Worm (Caenorhabditis elegans): ENCODE data around the gene Y4C6B.2.

The Y4C6B.2 gene

ce11 chrIV:5369414-5369813 is 30.0 kb downstream of the Y4C6B.2 start, which contains the start of gene F41H10.3:
F41H10.3 (plus strand) TSS chrIV:5369801.
- TF ChIP-seq ceh-2 (tag; optimal IDR thresholded peaks at IDR 0.05) = no peak
- peak; percentile 18 for TF ChIP-seq ceh-48 (tag; optimal IDR thresholded peaks at IDR 0.05)

- TF ChIP-seq ceh-18 (tag; optimal IDR thresholded peaks at IDR 0.05) (no peak), ceh-30 (tag; optimal IDR thresholded peaks at IDR 0.05) (no peak), ttx-3 (tag; optimal IDR thresholded peaks at IDR 0.05) (peak; percentile 72), pag-3 (tag; optimal IDR thresholded peaks at IDR 0.05; ENCODE audit: borderline replicate concordance) (no peak), pha-2 (tag; optimal IDR thresholded peaks at IDR 0.05) (peak; percentile 41), C38D4.7 (GFP tag; optimal IDR thresholded peaks at IDR 0.05) (peak; percentile 1), unc-55 (GFP tag; optimal IDR thresholded peaks at IDR 0.05) (no peak), ceh-31 (tag; optimal IDR thresholded peaks at IDR 0.05) (peak; percentile 47), ets-4 (tag; optimal IDR thresholded peaks at IDR 0.05) (no peak), ceh-19 (GFP tag; optimal IDR thresholded peaks at IDR 0.05) (no peak), pros-1 (tag; optimal IDR thresholded peaks at IDR 0.05) (no peak), ref-2 (tag; optimal IDR thresholded peaks at IDR 0.05) (peak; percentile 20), ceh-48 (tag; optimal IDR thresholded peaks at IDR 0.05) (no peak), T23F11.4 (GFP tag; optimal IDR thresholded peaks at IDR 0.05) (no peak), ceh-45 (GFP tag; IDR thresholded peaks at IDR 0.05) (no peak), ceh-22 (tag; optimal IDR thresholded peaks at IDR 0.05) (no peak), Y22D7AL.16 (tag; optimal IDR thresholded peaks at IDR 0.05) (no peak), ceh-2 (tag; optimal IDR thresholded peaks at IDR 0.05) (peak; percentile 43), pqm-1 (tag; optimal IDR thresholded peaks at IDR 0.05) (no peak), K02D7.2 (tag; optimal IDR thresholded peaks at IDR 0.05) (peak; percentile 25), ceh-6 (GFP tag; optimal IDR thresholded peaks at IDR 0.05) (no peak), unc-3 (GFP tag; conservative IDR thresholded peaks at IDR 0.05) (no peak), unc-3 (tag; optimal IDR thresholded peaks at IDR 0.05) (peak; percentile 22), hlh-15 (tag; optimal IDR thresholded peaks at IDR 0.05) (peak; percentile 14), elt-2 (tag; optimal IDR thresholded peaks at IDR 0.05) (peak; percentile 76), hlh-6 (tag; optimal IDR thresholded peaks at IDR 0.05) (no peak), sox-2 (GFP tag; IDR thresholded peaks at IDR 0.05) (no peak), ztf-16 (tag; optimal IDR thresholded peaks at IDR 0.05) (peak; percentile 21), pha-4 (tag; optimal IDR thresholded peaks at IDR 0.05) (no peak), unc-86 (tag; optimal IDR thresholded peaks at IDR 0.05) (peak; percentile 44), sox-4 (tag; optimal IDR thresholded peaks at IDR 0.05) (peak; percentile 44), dve-1 (tag; optimal IDR thresholded peaks at IDR 0.05) (no peak), nhr-11 (tag; optimal IDR thresholded peaks at IDR 0.05) (no peak), ceh-9 (tag; optimal IDR thresholded peaks at IDR 0.05) (no peak), che-1 (tag; optimal IDR thresholded peaks at IDR 0.05) (no peak), sdc-2 (tag; optimal IDR thresholded peaks at IDR 0.05) (no peak), npax-4 (tag; optimal IDR thresholded peaks at IDR 0.05) (no peak), dmd-4 (tag; optimal IDR thresholded peaks at IDR 0.05; ENCODE audit: borderline replicate concordance) (no peak), nhr-232 (tag; optimal IDR thresholded peaks at IDR 0.05) (peak; percentile 18), ahr-1 (tag; optimal IDR thresholded peaks at IDR 0.05) (no peak), hlh-8 (tag; optimal IDR thresholded peaks at IDR 0.05) (no peak), ceh-24 (tag; optimal IDR thresholded peaks at IDR 0.05) (no peak), elt-4 (tag; optimal IDR thresholded peaks at IDR 0.05) (no peak), mec-3 (tag; optimal IDR thresholded peaks at IDR 0.05; ENCODE audit: borderline replicate concordance) (no peak), ceh-14 (tag; optimal IDR thresholded peaks at IDR 0.05) (peak; percentile 39), lin-11 (tag; optimal IDR thresholded peaks at IDR 0.05) (no peak), pax-1 (tag; optimal IDR thresholded peaks at IDR 0.05) (no peak), rnt-1 (tag; optimal IDR thresholded peaks at IDR 0.05) (no peak), pat-9 (tag; optimal IDR thresholded peaks at IDR 0.05) (peak; percentile 52), hlh-13 (GFP tag; optimal IDR thresholded peaks at IDR 0.05) (no peak), syd-9 (tag; optimal IDR thresholded peaks at IDR 0.05) (no peak), madf-2 (tag; optimal IDR thresholded peaks at IDR 0.05) (no peak)
Measured at ce11 chrIV:5370914-5371313, 31.5 kb downstream of the Y4C6B.2 start.
